Worm (Caenorhabditis elegans): ENCODE measurements around the gene F31B9.2.
A peak's percentile ranks its signal among the peaks of the same experiment; 100 is the strongest.

F31B9.2 gene

DNA sequence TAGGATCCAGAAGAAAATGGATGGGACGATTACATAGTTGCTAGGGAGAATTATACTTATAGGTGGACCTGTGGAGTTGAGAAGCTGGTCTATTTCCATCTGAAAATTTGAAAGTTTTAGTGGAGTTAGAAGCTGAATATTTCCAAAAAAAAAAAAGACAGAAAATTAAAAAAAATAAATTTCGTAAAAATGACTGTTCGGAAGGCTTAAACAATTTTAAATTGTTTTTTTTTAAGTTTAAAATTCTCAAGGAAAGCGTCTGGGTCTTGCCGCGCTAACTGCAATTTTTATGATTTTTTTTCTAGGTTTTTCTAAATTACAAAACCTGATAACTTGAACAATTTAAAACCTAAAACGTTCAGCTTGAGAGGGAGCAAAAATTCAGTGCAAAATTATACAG, 22.1 kb downstream of the F31B9.2 start, which contains the start of gene mrp-3:
TSS of gene mrp-3 (minus strand) at position 101 of the 400 bp plus-strand sequence.
- TF ChIP-seq ceh-19 (GFP tag; optimal IDR thresholded peaks at IDR 0.05): no peak
- TF ChIP-seq dmd-4 (tag; optimal IDR thresholded peaks at IDR 0.05; ENCODE audit: borderline replicate concordance): no peak

ce11 chrX:15939759-15940334, 22.7 kb downstream of the F31B9.2 start:
- TF ChIP-seq ceh-48 (tag; optimal IDR thresholded peaks at IDR 0.05) (no peak), elt-2 (tag; optimal IDR thresholded peaks at IDR 0.05) (peak; percentile 42)

DNA sequence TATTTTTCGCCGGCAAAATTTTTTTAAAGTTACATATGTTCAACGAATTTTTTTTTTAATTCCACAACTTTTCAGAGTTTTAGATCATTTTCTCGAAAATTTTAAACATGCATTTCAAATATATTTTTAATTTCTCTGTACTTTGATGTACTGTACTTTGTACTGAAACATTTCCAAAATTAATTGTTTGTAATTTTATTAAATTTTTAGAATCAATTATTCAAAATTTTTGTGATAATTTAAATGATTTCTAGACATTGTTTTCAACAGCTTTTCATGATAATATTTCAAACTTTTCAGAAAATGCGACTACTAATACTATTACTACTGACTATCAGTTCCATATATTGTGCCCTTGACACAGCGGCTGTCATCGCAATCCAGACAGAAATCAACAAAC, 26.5 kb downstream of the F31B9.2 start, which contains the start of gene mec-5:
TSS of gene mec-5 (plus strand) at position 301 of the 400 bp plus-strand sequence.
- TF ChIP-seq ceh-34 (tag; optimal IDR thresholded peaks at IDR 0.05): no peak

DNA sequence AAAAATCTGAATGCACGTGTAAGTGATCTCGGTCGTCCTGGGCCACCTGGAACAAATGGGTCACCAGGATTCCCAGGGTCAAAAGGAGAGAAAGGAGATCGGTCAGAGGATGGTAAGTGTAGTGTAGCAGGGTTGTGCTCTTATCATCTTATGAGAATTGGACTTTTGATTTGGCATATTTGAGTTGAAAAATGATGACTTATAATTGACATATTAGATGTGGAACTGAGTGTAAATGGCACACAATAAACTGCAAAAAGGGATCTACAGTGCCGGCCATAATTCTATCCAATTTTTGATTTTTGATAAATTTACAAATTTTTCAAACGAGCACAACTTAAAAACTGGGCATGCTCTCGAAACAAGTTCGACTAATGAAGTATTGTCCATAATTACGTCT, 27.0 kb downstream of the F31B9.2 start:
- TF ChIP-seq fkh-6 (tag; optimal IDR thresholded peaks at IDR 0.05) (no peak), syd-9 (tag; optimal IDR thresholded peaks at IDR 0.05) (no peak), pros-1 (tag; optimal IDR thresholded peaks at IDR 0.05) (no peak), ttx-3 (tag; optimal IDR thresholded peaks at IDR 0.05) (no peak), gmeb-2 (tag; optimal IDR thresholded peaks at IDR 0.05) (no peak), nhr-232 (tag; optimal IDR thresholded peaks at IDR 0.05) (no peak), unc-3 (GFP tag; conservative IDR thresholded peaks at IDR 0.05) (no peak), unc-3 (tag; optimal IDR thresholded peaks at IDR 0.05) (no peak), T23F11.4 (GFP tag; optimal IDR thresholded peaks at IDR 0.05) (no peak), ets-4 (tag; optimal IDR thresholded peaks at IDR 0.05) (no peak), nfya-1 (tag; optimal IDR thresholded peaks at IDR 0.05) (no peak), madf-2 (tag; optimal IDR thresholded peaks at IDR 0.05) (no peak), C08G9.2 (tag; optimal IDR thresholded peaks at IDR 0.05) (no peak), ceh-30 (tag; optimal IDR thresholded peaks at IDR 0.05) (no peak), ceh-6 (GFP tag; optimal IDR thresholded peaks at IDR 0.05) (no peak)

DNA sequence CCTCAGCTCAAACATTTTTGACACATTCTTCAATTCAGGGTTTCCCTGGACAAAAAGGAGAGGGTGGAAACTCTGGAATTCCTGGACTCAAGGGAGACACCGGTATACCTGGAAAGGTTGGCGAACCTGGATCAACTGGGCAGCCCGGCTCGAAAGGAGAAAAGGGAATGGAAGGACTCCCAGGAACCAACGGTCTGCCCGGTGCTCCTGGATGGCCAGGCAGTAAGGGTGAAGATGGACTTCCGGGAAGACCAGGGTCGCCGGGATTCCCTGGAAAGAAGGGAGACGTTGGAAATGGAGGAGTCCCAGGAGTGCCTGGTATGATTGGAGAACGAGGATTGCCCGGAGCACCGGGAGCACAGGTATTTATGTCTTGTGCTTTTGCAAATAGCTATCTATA, 28.6 kb downstream of the F31B9.2 start:
- TF ChIP-seq nhr-232 (tag; optimal IDR thresholded peaks at IDR 0.05) (no peak), mec-3 (tag; optimal IDR thresholded peaks at IDR 0.05; ENCODE audit: borderline replicate concordance) (peak; percentile 12)

- TF ChIP-seq F13H6.1 (tag; optimal IDR thresholded peaks at IDR 0.05) (no peak), fax-1 (tag; optimal IDR thresholded peaks at IDR 0.05) (no peak), fkh-10 (GFP tag; optimal IDR thresholded peaks at IDR 0.05) (no peak), ceh-19 (GFP tag; optimal IDR thresholded peaks at IDR 0.05) (no peak), unc-86 (tag; optimal IDR thresholded peaks at IDR 0.05) (no peak), C08G9.2 (tag; optimal IDR thresholded peaks at IDR 0.05) (no peak), nfya-1 (tag; optimal IDR thresholded peaks at IDR 0.05) (no peak), K02D7.2 (tag; optimal IDR thresholded peaks at IDR 0.05) (no peak), unc-3 (GFP tag; conservative IDR thresholded peaks at IDR 0.05) (no peak), unc-3 (tag; optimal IDR thresholded peaks at IDR 0.05) (no peak), elt-4 (tag; optimal IDR thresholded peaks at IDR 0.05) (no peak), hlh-6 (tag; optimal IDR thresholded peaks at IDR 0.05) (no peak), ceh-34 (tag; optimal IDR thresholded peaks at IDR 0.05) (no peak), pha-4 (tag; optimal IDR thresholded peaks at IDR 0.05) (no peak), ttx-3 (tag; optimal IDR thresholded peaks at IDR 0.05) (no peak), ref-2 (tag; optimal IDR thresholded peaks at IDR 0.05) (no peak), ceh-31 (tag; optimal IDR thresholded peaks at IDR 0.05) (no peak), ceh-2 (tag; optimal IDR thresholded peaks at IDR 0.05) (no peak), ceh-45 (GFP tag; IDR thresholded peaks at IDR 0.05) (no peak), madf-2 (tag; optimal IDR thresholded peaks at IDR 0.05) (no peak)
Measured at ce11 chrX:15951194-15951593, 34.0 kb downstream of the F31B9.2 start, which contains the start of gene col-186. col-186 (plus strand) TSS chrX:15951494.

Measured in whole organism, late embryonic.